Fruit fly (Drosophila melanogaster): Measurements from ENCODE around the gene CG11857.
A peak's percentile ranks its signal among the peaks of the same experiment; 100 is the strongest.

CG11857 gene

DNA sequence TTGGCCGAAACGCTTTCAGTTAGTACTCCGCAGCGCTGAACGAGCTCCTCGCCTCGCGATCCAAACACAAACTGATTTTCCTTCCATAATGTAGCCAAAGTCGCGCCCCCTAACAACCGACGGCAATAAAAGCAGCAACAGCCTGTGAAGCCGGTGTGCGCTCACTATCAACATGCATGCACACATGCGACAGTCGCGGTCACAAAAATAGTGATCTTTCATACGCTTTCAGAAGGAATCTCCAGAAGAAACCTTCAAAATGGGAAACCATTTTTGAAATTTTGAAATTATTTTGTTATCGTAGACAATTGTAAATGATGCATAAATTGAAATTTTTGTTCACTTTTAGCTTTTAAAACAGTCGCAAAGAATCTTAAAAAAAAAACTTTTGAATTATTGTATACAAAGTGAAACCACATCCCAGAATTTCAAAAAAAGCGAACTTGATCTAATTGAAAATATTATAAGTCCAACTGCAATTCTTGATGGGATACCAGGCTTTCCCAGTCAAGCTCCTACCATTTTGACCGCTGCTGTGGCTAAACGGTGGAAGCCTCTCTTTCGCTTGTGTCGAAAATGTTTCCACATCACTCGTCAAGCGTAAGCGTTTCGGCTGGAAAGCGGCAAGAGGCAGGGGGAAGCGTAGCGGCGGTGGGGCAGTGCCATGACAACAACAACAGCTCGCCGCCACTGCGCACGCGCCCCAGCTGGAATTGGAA is 26.3 kb upstream of the CG11857 start, which contains the start of gene Cad96Cb (continued):
- TF ChIP-seq Elba2 (GFP tag; optimal IDR thresholded peaks at IDR 0.05): no peak
- peak; percentile 80 for TF ChIP-seq CG18476 (GFP tag; optimal IDR thresholded peaks at IDR 0.05)
- peak; percentile 90 for TF ChIP-seq Ssrp (tag; optimal IDR thresholded peaks at IDR 0.05)
- peak; percentile 35; the same call in 1 of the 3 replicates for TF ChIP-seq ase (GFP tag; IDR thresholded peaks at IDR 0.05)
- TF ChIP-seq GATAe (GFP tag; conservative IDR thresholded peaks at IDR 0.05): no peak
- no peak for TF ChIP-seq sug (tag; optimal IDR thresholded peaks at IDR 0.05)
- TF ChIP-seq CG15269 (tag; optimal IDR thresholded peaks at IDR 0.05): peak; percentile 73
- 0 out of 2 replicates have a peak, but pooled peaks have one; percentile 32 for TF ChIP-seq tna (GFP tag; IDR thresholded peaks at IDR 0.05; ENCODE audit: partially characterized antibody)
- TF ChIP-seq gcm (GFP tag; optimal IDR thresholded peaks at IDR 0.05): peak; percentile 86
- TF ChIP-seq H15 (GFP tag; IDR thresholded peaks at IDR 0.05): peak; percentile 64; the same call in 1 of the 3 replicates
- TF ChIP-seq corto (GFP tag; optimal IDR thresholded peaks at IDR 0.05): peak; percentile 31
- TF ChIP-seq Oli (tag; optimal IDR thresholded peaks at IDR 0.05): peak; percentile 90
- TF ChIP-seq CG13424 (tag; optimal IDR thresholded peaks at IDR 0.05): peak; percentile 86
- TF ChIP-seq dmrt11E (tag; optimal IDR thresholded peaks at IDR 0.05): peak; percentile 89
- peak; percentile 63 for TF ChIP-seq pho (GFP tag; optimal IDR thresholded peaks at IDR 0.05)
- peak; percentile 69 for TF ChIP-seq CG12219 (GFP tag; optimal IDR thresholded peaks at IDR 0.05)
- TF ChIP-seq CG13296 (GFP tag; optimal IDR thresholded peaks at IDR 0.05): peak; percentile 67
- TF ChIP-seq E2f1 (GFP tag; IDR thresholded peaks at IDR 0.05): peak; percentile 48; the same call in 1 of the 2 replicates
- peak; percentile 61; the same call in 1 of the 2 replicates for TF ChIP-seq lmd (GFP tag; IDR thresholded peaks at IDR 0.05)
- TF ChIP-seq CG4424 (GFP tag; optimal IDR thresholded peaks at IDR 0.05): peak; percentile 92
- no peak for TF ChIP-seq luna (GFP tag; optimal IDR thresholded peaks at IDR 0.05)
- peak; percentile 89 for TF ChIP-seq CG4820 (GFP tag; optimal IDR thresholded peaks at IDR 0.05)
- peak; percentile 66 for TF ChIP-seq wor (GFP tag; IDR thresholded peaks at IDR 0.05)
- peak; percentile 72 for TF ChIP-seq CG10462 (GFP tag; optimal IDR thresholded peaks at IDR 0.05)
- TF ChIP-seq CG3407 (GFP tag; optimal IDR thresholded peaks at IDR 0.05): peak; percentile 85
- TF ChIP-seq CG30403 (GFP tag; optimal IDR thresholded peaks at IDR 0.05): peak; percentile 92
- TF ChIP-seq al (GFP tag; IDR thresholded peaks at IDR 0.05): no peak
- peak; percentile 25 for TF ChIP-seq Fer2 (tag; optimal IDR thresholded peaks at IDR 0.05)
- peak; percentile 86 for TF ChIP-seq ATbp (GFP tag; optimal IDR thresholded peaks at IDR 0.05)
- TF ChIP-seq CG10274 (GFP tag; optimal IDR thresholded peaks at IDR 0.05): peak; percentile 41
- peak; percentile 63 for TF ChIP-seq CG6765 (GFP tag; optimal IDR thresholded peaks at IDR 0.05)
- peak in 1 of 3 experiments; percentile 27 for TF ChIP-seq Stat92E (GFP tag; optimal IDR thresholded peaks at IDR 0.05)
- TF ChIP-seq lilli (GFP tag; optimal IDR thresholded peaks at IDR 0.05): peak; percentile 72
- no peak for TF ChIP-seq ash1 (GFP tag; optimal IDR thresholded peaks at IDR 0.05)
- peak; percentile 8 for TF ChIP-seq CG12299 (tag; optimal IDR thresholded peaks at IDR 0.05)
- no peak for TF ChIP-seq rib (GFP tag; IDR thresholded peaks at IDR 0.05)
- peak; percentile 76 for TF ChIP-seq trem (tag; optimal IDR thresholded peaks at IDR 0.05)
- TF ChIP-seq CG2199 (GFP tag; IDR thresholded peaks at IDR 0.05): no peak
- TF ChIP-seq CG6689 (GFP tag; IDR thresholded peaks at IDR 0.05): peak; percentile 81
- TF ChIP-seq CG10543 (GFP tag; optimal IDR thresholded peaks at IDR 0.05): no peak
- TF ChIP-seq Ada2b (GFP tag; IDR thresholded peaks at IDR 0.05): no peak
- peak; percentile 96 for TF ChIP-seq Sox100B (GFP tag; optimal IDR thresholded peaks at IDR 0.05)
- no peak for TF ChIP-seq pan (optimal IDR thresholded peaks at IDR 0.05)
- TF ChIP-seq pan (GFP tag; optimal IDR thresholded peaks at IDR 0.05 in 1 of 2, IDR thresholded peaks at IDR 0.05 in 1 of 2): peak in 1 of 2 experiments; percentile 66
- peak; percentile 74 for TF ChIP-seq CG4328 (GFP tag; optimal IDR thresholded peaks at IDR 0.05)
- peak; percentile 71; the same call in 2 of the 3 replicates for TF ChIP-seq ken (GFP tag; IDR thresholded peaks at IDR 0.05)
- TF ChIP-seq CG5245 (GFP tag; optimal IDR thresholded peaks at IDR 0.05): peak; percentile 82
- peak; percentile 90 for TF ChIP-seq CG6254 (GFP tag; optimal IDR thresholded peaks at IDR 0.05)
- peak; percentile 75 for TF ChIP-seq eyg (GFP tag; optimal IDR thresholded peaks at IDR 0.05)
